Worm (Caenorhabditis elegans) whole organism, young adult: ENCODE data around the gene F59A1.16.

Experiments
- ekl-4 ChIP-seq: fragments of 200-800 bp; sonication (Bioruptor generic); IDR thresholded peaks from 2 replicates; pipeline ENCODE4 v1.3.6; 2022; ENCODE audit warnings: missing genetic modification reagents, missing genetic modification characterization, missing compliant biosample characterization
- him-1 ChIP-seq: sonication (generic microtip); optimal IDR thresholded peaks from 2 replicates; lab custom pipeline; 2016; ENCODE audit warnings: missing genotype, missing genetic modification reagents, missing genetic modification characterization, missing compliant biosample characterization
- lin-35 ChIP-seq, 3 experiments: fragments of 150-350 bp in 2 of 3; sonication (generic microtip) in 1 of 3; optimal IDR thresholded peaks; 2 replicates each; lab custom pipeline; 2014 to 2018; ENCODE audit warnings: missing biosample characterization in 3 of 3, missing genetic modification characterization in 3 of 3, missing genetic modification reagents in 3 of 3
- mel-28 ChIP-seq: sonication (generic microtip); optimal IDR thresholded peaks from 2 replicates; lab custom pipeline; 2016; ENCODE audit warnings: borderline replicate concordance, mild to moderate bottlenecking, missing genetic modification characterization, missing compliant biosample characterization
- snpc-4 ChIP-seq, 5 experiments: fragments of 150-350 bp in 1 of 5; sonication (generic microtip) in 4 of 5; optimal IDR thresholded peaks; 2 replicates each; lab custom pipeline; 2014 to 2018; ENCODE audit warnings: missing genetic modification characterization in 5 of 5, missing biosample characterization in 3 of 5, antibody characterized with exemption in 2 of 5, mild to moderate bottlenecking in 2 of 5, missing compliant biosample characterization in 2 of 5, missing genotype in 2 of 5, moderate library complexity in 2 of 5, missing genetic modification reagents in 1 of 5
- unc-130 ChIP-seq: sonication (generic microtip); optimal IDR thresholded peaks from 2 replicates; lab custom pipeline; 2016; ENCODE audit warnings: missing genetic modification reagents, missing genetic modification characterization, missing compliant biosample characterization

DNA sequence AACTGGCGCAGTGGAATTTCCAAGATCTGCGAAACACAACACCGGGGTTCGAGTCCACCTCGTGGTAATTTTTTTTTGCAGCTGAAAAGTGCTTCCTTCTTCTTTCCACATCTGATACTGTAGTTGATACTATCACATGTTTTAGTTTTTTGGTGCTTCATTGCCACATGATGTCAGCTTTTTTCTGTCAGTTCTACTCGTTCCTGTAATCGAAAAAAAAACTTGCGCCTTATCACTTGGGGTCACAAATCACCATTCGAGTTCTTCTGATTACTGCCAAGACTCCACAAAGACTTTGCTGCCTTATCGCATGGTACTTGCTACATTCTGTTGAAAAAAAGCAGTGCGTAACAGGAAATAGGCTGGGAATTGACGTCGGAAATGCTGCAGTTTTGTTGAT is 37.0 kb upstream of the F59A1.16 start:
- TF ChIP-seq lin-35 (GFP tag; optimal IDR thresholded peaks at IDR 0.05; lab: Kevin White, UChicago) (no peak), unc-130 (GFP tag; lab: Kevin White, UChicago) (no peak), mel-28 (tag; lab: Kevin White, UChicago) (no peak), snpc-4 (GFP tag; optimal IDR thresholded peaks at IDR 0.05; lab: Kevin White, UChicago) (no peak), snpc-4 (tag; optimal IDR thresholded peaks at IDR 0.05; lab: Kevin White, UChicago) (peak in 2 of 4 experiments; percentile 25 to 72), ekl-4 (GFP tag; lab: Robert Waterston, UW) (no peak), him-1 (no peak)
